Worm (Caenorhabditis elegans) whole organism, L1 larva: ENCODE data around the gene str-177.

Source experiments
- C16A3.4 ChIP-seq: fragments of 150-350 bp; optimal IDR thresholded peaks from 2 replicates; lab custom pipeline; 2014; ENCODE audit warnings: missing biosample characterization, missing genetic modification characterization
- F16B12.6 ChIP-seq: fragments of 150-350 bp; optimal IDR thresholded peaks from 2 replicates; lab custom pipeline; 2014; ENCODE audit warnings: missing biosample characterization, missing genetic modification characterization
- ama-1 ChIP-seq: fragments of 150-350 bp; optimal IDR thresholded peaks from 2 replicates; lab custom pipeline; 2014
- blmp-1 ChIP-seq: fragments of 150-350 bp; optimal IDR thresholded peaks from 2 replicates; lab custom pipeline; 2014; ENCODE audit warnings: missing biosample characterization, missing genetic modification characterization
- ceh-8 ChIP-seq: fragments of 200-800 bp; sonication (Bioruptor generic); optimal IDR thresholded peaks from 2 replicates; lab custom pipeline; 2018; ENCODE audit warnings: mild to moderate bottlenecking, missing genetic modification characterization, moderate library complexity, missing compliant biosample characterization
- ceh-82 ChIP-seq, 3 experiments: fragments of 150-350 bp in 1 of 3; sonication (generic microtip) in 2 of 3; optimal IDR thresholded peaks; 2 replicates each; lab custom pipeline; 2014 to 2017; ENCODE audit warnings: missing biosample characterization in 3 of 3, missing genetic modification characterization in 3 of 3
- ceh-88 ChIP-seq: fragments of 200-800 bp; sonication (Bioruptor generic); IDR thresholded peaks from 2 replicates; pipeline ENCODE4 v1.3.6; 2022; ENCODE audit warnings: missing genetic modification characterization, missing compliant biosample characterization
- ceh-90 ChIP-seq: sonication (generic microtip); optimal IDR thresholded peaks from 2 replicates; lab custom pipeline; 2016; ENCODE audit warnings: missing genetic modification characterization, missing compliant biosample characterization
- dsc-1 ChIP-seq: sonication (generic microtip); optimal IDR thresholded peaks from 2 replicates; lab custom pipeline; 2016; ENCODE audit warnings: mild to moderate bottlenecking, missing genetic modification characterization, missing compliant biosample characterization
- elt-2 ChIP-seq: sonication (generic microtip); optimal IDR thresholded peaks from 2 replicates; lab custom pipeline; 2016; ENCODE audit warnings: missing genetic modification characterization, mild to moderate bottlenecking, inconsistent platforms, missing compliant biosample characterization, missing genetic modification reagents
- elt-3 ChIP-seq, 6 experiments: fragments of 150-350 bp in 1 of 6; sonication (generic microtip); optimal IDR thresholded peaks; 2 replicates each; lab custom pipeline; 2017 to 2018; ENCODE audit warnings: missing biosample characterization in 6 of 6, missing genetic modification characterization in 6 of 6, inconsistent platforms in 1 of 6
- fos-1 ChIP-seq: fragments of 150-350 bp; optimal IDR thresholded peaks from 2 replicates; lab custom pipeline; 2014; ENCODE audit warnings: missing biosample characterization, missing genetic modification characterization
- grh-1 ChIP-seq: fragments of 200-800 bp; sonication (Bioruptor generic); IDR thresholded peaks from 2 replicates; pipeline ENCODE4 v1.3.6; 2022; ENCODE audit warnings: missing genetic modification reagents, missing genetic modification characterization, missing compliant biosample characterization
- hlh-4 ChIP-seq: sonication (generic microtip); optimal IDR thresholded peaks from 2 replicates; lab custom pipeline; 2016; ENCODE audit warnings: mild to moderate bottlenecking, missing genetic modification characterization, missing compliant biosample characterization
- hpl-2 ChIP-seq: fragments of 150-350 bp; optimal IDR thresholded peaks from 2 replicates; lab custom pipeline; 2014; ENCODE audit warnings: missing biosample characterization, missing genetic modification reagents, missing genetic modification characterization
- irx-1 ChIP-seq: sonication (generic microtip); optimal IDR thresholded peaks from 2 replicates; lab custom pipeline; 2016; ENCODE audit warnings: missing genetic modification characterization, missing compliant biosample characterization
- lin-13 ChIP-seq: fragments of 150-350 bp; optimal IDR thresholded peaks from 2 replicates; lab custom pipeline; 2014; ENCODE audit warnings: missing biosample characterization, missing genetic modification reagents, missing genetic modification characterization
- lin-14 ChIP-seq: fragments of 200-800 bp; sonication (Bioruptor generic); optimal IDR thresholded peaks from 2 replicates; lab custom pipeline; 2018; ENCODE audit warnings: mild to moderate bottlenecking, missing genetic modification characterization, moderate library complexity, missing compliant biosample characterization
- lin-15B ChIP-seq: fragments of 150-350 bp; sonication (generic microtip); optimal IDR thresholded peaks from 3 replicates; lab custom pipeline; 2014; ENCODE audit warnings: missing biosample characterization, missing genetic modification characterization
- lsy-2 ChIP-seq, 2 experiments: fragments of 150-350 bp; optimal IDR thresholded peaks; 2 replicates each; lab custom pipeline; 2014; ENCODE audit warnings: missing biosample characterization in 2 of 2, missing genetic modification characterization in 2 of 2
- mab-9 ChIP-seq: fragments of 200-800 bp; sonication (Bioruptor generic); IDR thresholded peaks from 2 replicates; pipeline ENCODE4 v1.3.6; 2022; ENCODE audit warnings: missing genetic modification reagents, missing genetic modification characterization, missing compliant biosample characterization
- mdl-1 ChIP-seq, 2 experiments: fragments of 150-350 bp; optimal IDR thresholded peaks; 2 replicates each; lab custom pipeline; 2014 to 2017; ENCODE audit warnings: missing biosample characterization in 2 of 2, missing genetic modification characterization in 2 of 2, inconsistent platforms in 1 of 2
- mep-1 ChIP-seq: fragments of 150-350 bp; optimal IDR thresholded peaks from 2 replicates; lab custom pipeline; 2014; ENCODE audit warnings: missing biosample characterization, missing genetic modification characterization
- nhr-12 ChIP-seq: sonication (generic microtip); optimal IDR thresholded peaks from 2 replicates; lab custom pipeline; 2017; ENCODE audit warnings: missing biosample characterization, missing genetic modification characterization
- nhr-20 ChIP-seq: sonication (generic microtip); optimal IDR thresholded peaks from 2 replicates; lab custom pipeline; 2016; ENCODE audit warnings: mild to moderate bottlenecking, missing genetic modification characterization, missing compliant biosample characterization
- nhr-28 ChIP-seq: fragments of 150-350 bp; optimal IDR thresholded peaks from 2 replicates; lab custom pipeline; 2014; ENCODE audit warnings: missing biosample characterization, missing genetic modification characterization
- nhr-47 ChIP-seq: sonication (generic microtip); optimal IDR thresholded peaks from 2 replicates; lab custom pipeline; 2016; ENCODE audit warnings: mild to moderate bottlenecking, missing genetic modification characterization, moderate library complexity, missing compliant biosample characterization
- nhr-71 ChIP-seq: sonication (generic microtip); optimal IDR thresholded peaks from 2 replicates; lab custom pipeline; 2016; ENCODE audit warnings: mild to moderate bottlenecking, missing genetic modification characterization, moderate library complexity, missing compliant biosample characterization
- nhr-77 ChIP-seq: fragments of 150-350 bp; optimal IDR thresholded peaks from 2 replicates; lab custom pipeline; 2014; ENCODE audit warnings: missing biosample characterization, missing genetic modification characterization
- nhr-85 ChIP-seq: sonication (generic microtip); peaks from one replicate; lab custom pipeline; 2016; ENCODE audit warnings: missing genetic modification characterization, inconsistent platforms, missing compliant biosample characterization
- nhr-90 ChIP-seq: sonication (generic microtip); optimal IDR thresholded peaks from 2 replicates; lab custom pipeline; 2016; ENCODE audit warnings: mild to moderate bottlenecking, missing genetic modification characterization, missing compliant biosample characterization; ENCODE audit not compliant: poor library complexity
- rnt-1 ChIP-seq: sonication (generic microtip); optimal IDR thresholded peaks from 2 replicates; lab custom pipeline; 2016; ENCODE audit warnings: mild to moderate bottlenecking, missing genetic modification characterization, moderate library complexity, missing compliant biosample characterization
- skn-1 ChIP-seq: fragments of 150-350 bp; optimal IDR thresholded peaks from 2 replicates; lab custom pipeline; 2014; ENCODE audit warnings: missing biosample characterization, missing genetic modification characterization
- snpc-4 ChIP-seq: fragments of 150-350 bp; optimal IDR thresholded peaks from 2 replicates; lab custom pipeline; 2014; ENCODE audit warnings: missing biosample characterization, missing genetic modification characterization
- snu-23 ChIP-seq: sonication (generic microtip); optimal IDR thresholded peaks from 2 replicates; lab custom pipeline; 2016; ENCODE audit warnings: missing genetic modification characterization, missing compliant biosample characterization
- sup-37 ChIP-seq: fragments of 200-800 bp; sonication (Bioruptor generic); optimal IDR thresholded peaks from 2 replicates; lab custom pipeline; 2018; ENCODE audit warnings: mild to moderate bottlenecking, missing genetic modification characterization, missing compliant biosample characterization
- swsn-7 ChIP-seq: sonication (generic microtip); optimal IDR thresholded peaks from 2 replicates; lab custom pipeline; 2016; ENCODE audit warnings: missing genetic modification characterization, missing compliant biosample characterization
- unc-62 ChIP-seq: fragments of 150-350 bp; optimal IDR thresholded peaks from 2 replicates; lab custom pipeline; 2014; ENCODE audit warnings: missing biosample characterization, missing genetic modification reagents, missing genetic modification characterization
- unc-86 ChIP-seq: sonication (generic microtip); optimal IDR thresholded peaks from 2 replicates; lab custom pipeline; 2016; ENCODE audit warnings: missing genetic modification characterization, missing compliant biosample characterization
- unc-98 ChIP-seq: fragments of 200-800 bp; sonication (Bioruptor generic); IDR thresholded peaks from 2 replicates; pipeline ENCODE4 v1.3.6; 2022; ENCODE audit warnings: missing genetic modification characterization, missing compliant biosample characterization
- ztf-11 ChIP-seq, 2 experiments: sonication (generic microtip); optimal IDR thresholded peaks; 2 replicates each; lab custom pipeline; 2016 to 2017; ENCODE audit warnings: missing genetic modification characterization in 2 of 2, missing biosample characterization in 1 of 2, missing compliant biosample characterization in 1 of 2

str-177 gene

DNA sequence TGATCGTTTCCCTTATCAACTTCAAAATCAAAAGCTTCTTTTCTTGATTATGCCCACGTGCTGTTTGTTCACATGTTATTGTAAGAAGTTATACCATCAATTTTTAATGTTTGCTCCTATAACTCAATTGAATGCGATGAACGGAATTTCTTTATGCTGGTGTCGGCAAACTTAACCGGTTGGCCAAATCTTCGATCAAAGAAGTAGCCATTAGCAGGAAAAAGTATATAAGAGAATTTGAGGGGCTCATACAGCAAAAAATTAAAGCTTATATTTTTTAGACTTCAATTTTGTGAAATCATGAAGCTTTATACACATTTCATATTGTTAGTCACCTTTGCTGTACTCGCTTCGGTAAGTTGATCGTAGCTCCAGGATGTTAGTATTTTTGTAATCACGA, 25.0 kb downstream of the str-177 start, which contains the start of gene pqn-16:
Gene pqn-16 (plus strand): TSS at position 301 of the 400 bp plus-strand sequence.
- no peak for TF ChIP-seq ceh-90 (tag; lab: Kevin White, UChicago)
- TF ChIP-seq lin-13 (GFP tag; lab: Kevin White, UChicago): no peak
- no peak for TF ChIP-seq sup-37 (GFP tag; lab: Kevin White, UChicago)
- TF ChIP-seq dsc-1 (tag; lab: Kevin White, UChicago): no peak
- no peak for TF ChIP-seq mdl-1 (tag; optimal IDR thresholded peaks at IDR 0.05; lab: Kevin White, UChicago)
- no peak for TF ChIP-seq rnt-1
- no peak for TF ChIP-seq nhr-77

DNA sequence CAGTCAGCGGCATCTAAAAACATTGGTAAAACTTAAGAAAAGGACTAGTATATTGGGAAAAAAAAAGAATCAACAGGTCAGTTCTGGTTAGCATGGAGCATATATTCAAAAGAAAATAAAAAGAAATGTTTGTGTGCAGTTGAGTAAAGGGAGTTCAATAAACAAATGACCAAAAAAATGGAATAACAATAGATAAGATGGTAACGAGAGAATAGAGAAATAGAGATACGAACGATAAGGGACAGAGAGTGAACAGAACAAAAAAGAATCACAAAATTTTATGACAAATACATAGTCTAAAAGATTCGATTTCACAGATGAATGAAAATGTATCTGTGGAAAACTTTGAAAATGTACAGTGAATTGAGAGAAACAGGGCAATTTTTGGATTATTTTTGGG, 25.8 kb downstream of the str-177 start, which contains the start of gene gad-3:
Gene gad-3 (minus strand): TSS at position 17 of the 400 bp plus-strand sequence.
- TF ChIP-seq sup-37 (GFP tag; lab: Kevin White, UChicago) (no peak), ceh-82 (tag; optimal IDR thresholded peaks at IDR 0.05; lab: Kevin White, UChicago) (no peak), hlh-4 (tag; lab: Kevin White, UChicago) (no peak), skn-1 (tag; lab: Kevin White, UChicago) (no peak), nhr-85 (tag; lab: Kevin White, UChicago) (peak; percentile 41), lin-14 (GFP tag; lab: Kevin White, UChicago) (peak; percentile 41), blmp-1 (tag; lab: Kevin White, UChicago) (peak; percentile 7), mep-1 (no peak), lin-13 (GFP tag; lab: Kevin White, UChicago) (no peak), elt-2 (peak; percentile 52)

DNA sequence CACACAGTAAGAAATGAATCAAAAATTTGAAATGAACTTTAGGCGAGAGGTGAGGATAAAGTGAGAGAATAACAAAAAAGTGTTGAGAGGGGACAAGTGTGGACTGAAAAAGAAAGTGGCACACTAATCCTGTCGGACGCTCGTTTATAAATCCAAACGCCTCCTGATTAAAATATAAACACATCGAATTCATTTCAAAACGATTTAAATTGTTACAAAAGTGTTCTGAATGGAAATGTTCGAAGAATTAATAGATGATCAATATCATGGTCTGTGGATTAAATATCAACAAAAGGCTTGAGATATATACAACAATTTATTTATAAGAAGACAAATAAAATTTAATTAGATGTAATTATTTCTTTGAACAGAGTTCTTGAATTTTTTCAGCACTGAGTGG, 30.7 kb downstream of the str-177 start, which contains the start of gene B0222.11:
Gene B0222.11 (minus strand): TSS at position 101 of the 400 bp plus-strand sequence.
- TF ChIP-seq snpc-4 (tag; lab: Kevin White, UChicago) (no peak), nhr-28 (tag; lab: Kevin White, UChicago) (no peak), nhr-85 (tag; lab: Kevin White, UChicago) (no peak), hpl-2 (GFP tag; lab: Kevin White, UChicago) (no peak), hlh-4 (tag; lab: Kevin White, UChicago) (no peak), mab-9 (GFP tag; lab: Robert Waterston, UW) (no peak), ceh-8 (GFP tag; lab: Kevin White, UChicago) (no peak), unc-86 (tag; lab: Kevin White, UChicago) (no peak), ama-1 (lab: Kevin White, UChicago) (no peak), ztf-11 (tag; optimal IDR thresholded peaks at IDR 0.05; lab: Kevin White, UChicago) (no peak), dsc-1 (tag; lab: Kevin White, UChicago) (no peak), ceh-88 (no peak), lin-15B (tag; lab: Kevin White, UChicago) (no peak), mep-1 (no peak), unc-98 (GFP tag; lab: Robert Waterston, UW) (no peak), nhr-90 (tag; lab: Kevin White, UChicago) (no peak), snu-23 (no peak)

DNA sequence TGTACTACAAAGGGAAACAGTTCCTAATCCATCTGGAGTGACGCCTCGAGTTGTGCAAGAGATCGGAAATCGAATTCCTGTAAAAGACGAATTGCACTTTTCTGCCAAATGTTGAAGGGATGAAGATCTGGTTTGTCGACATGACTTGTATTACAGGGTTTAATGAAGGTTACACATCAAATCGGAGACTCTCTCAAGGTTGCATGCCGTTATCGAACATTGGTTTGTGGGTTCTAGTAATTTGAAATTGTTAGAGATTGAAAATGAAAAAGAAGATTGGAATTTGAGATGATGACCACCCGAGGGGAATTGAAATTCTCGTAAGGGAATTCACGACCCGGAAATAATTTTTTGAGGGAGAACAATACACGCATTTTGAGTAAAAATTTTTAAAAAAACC, 32.5 kb downstream of the str-177 start:
- TF ChIP-seq lin-14 (GFP tag; lab: Kevin White, UChicago): peak; percentile 84
- peak; percentile 32 for TF ChIP-seq mep-1
- TF ChIP-seq snu-23: peak; percentile 43
- peak; percentile 22 for TF ChIP-seq blmp-1 (tag; lab: Kevin White, UChicago)
- no peak for TF ChIP-seq unc-62 (GFP tag; lab: Kevin White, UChicago)
- no peak for TF ChIP-seq F16B12.6 (tag; lab: Kevin White, UChicago)
- no peak for TF ChIP-seq fos-1 (tag; lab: Kevin White, UChicago)
- peak; percentile 46 for TF ChIP-seq nhr-71 (tag; lab: Kevin White, UChicago)
- no peak for TF ChIP-seq hpl-2 (GFP tag; lab: Kevin White, UChicago)
- TF ChIP-seq nhr-20 (tag; lab: Kevin White, UChicago): peak; percentile 57
- peak in 1 of 2 experiments; percentile 19 for TF ChIP-seq lsy-2 (tag; optimal IDR thresholded peaks at IDR 0.05; lab: Kevin White, UChicago)
- peak; percentile 89 for TF ChIP-seq nhr-85 (tag; lab: Kevin White, UChicago)
- peak; percentile 33 for TF ChIP-seq nhr-90 (tag; lab: Kevin White, UChicago)
- peak; percentile 13 for TF ChIP-seq nhr-47 (tag; lab: Kevin White, UChicago)
- TF ChIP-seq nhr-12: no peak
- peak; percentile 37 for TF ChIP-seq rnt-1
- TF ChIP-seq elt-3 (tag; optimal IDR thresholded peaks at IDR 0.05; lab: Kevin White, UChicago): peak in 1 of 6 experiments; percentile 35
- TF ChIP-seq swsn-7 (tag; lab: Kevin White, UChicago): no peak
- peak; percentile 35 for TF ChIP-seq irx-1 (tag; lab: Kevin White, UChicago)
- peak; percentile 34 for TF ChIP-seq grh-1 (GFP tag; lab: Robert Waterston, UW)
- no peak for TF ChIP-seq hlh-4 (tag; lab: Kevin White, UChicago)
- TF ChIP-seq ceh-82 (tag; optimal IDR thresholded peaks at IDR 0.05; lab: Kevin White, UChicago): peak in 1 of 3 experiments; percentile 12
- TF ChIP-seq C16A3.4 (tag; lab: Kevin White, UChicago): peak; percentile 12
